Fruit fly (Drosophila melanogaster) whole organism, prepupa: ENCODE results near the gene Prim2.

Source experiments
- Blimp-1 ChIP-seq: fragments of 200-800 bp; sonication (Bioruptor generic); optimal IDR thresholded peaks from 3 replicates; lab custom pipeline; 2017; ENCODE audit warnings: missing biosample characterization, missing genetic modification characterization, mild to moderate bottlenecking, moderate library complexity, missing genetic modification reagents
- CG10631 ChIP-seq: fragments of 200-800 bp; sonication (Bioruptor generic); optimal IDR thresholded peaks from 2 replicates; lab custom pipeline; 2016; ENCODE audit warnings: missing biosample characterization, missing genetic modification characterization
- CG10669 ChIP-seq: fragments of 200-800 bp; sonication (Bioruptor generic); optimal IDR thresholded peaks from 3 replicates; lab custom pipeline; 2018; ENCODE audit warnings: missing biosample characterization, mild to moderate bottlenecking, missing genetic modification characterization, moderate library complexity
- CG11294 ChIP-seq: fragments of 200-800 bp; sonication (Bioruptor generic); IDR thresholded peaks from 2 replicates; pipeline ENCODE4 v1.3.6; 2022; ENCODE audit warnings: missing biosample characterization, missing genetic modification characterization
- CG11762 ChIP-seq: fragments of 200-800 bp; sonication (Bioruptor generic); optimal IDR thresholded peaks from 3 replicates; lab custom pipeline; 2016; ENCODE audit warnings: missing biosample characterization, missing genetic modification characterization; ENCODE audit not compliant: insufficient read depth
- CG11902 ChIP-seq: fragments of 200-800 bp; sonication (Bioruptor generic); optimal IDR thresholded peaks from 3 replicates; lab custom pipeline; 2016; ENCODE audit warnings: missing biosample characterization, missing genetic modification characterization
- CG15336 ChIP-seq: fragments of 200-800 bp; sonication (Bioruptor generic); IDR thresholded peaks from 2 replicates; pipeline ENCODE4 v1.3.6; 2022; ENCODE audit warnings: missing biosample characterization, missing genetic modification characterization
- CG1621 ChIP-seq: fragments of 200-800 bp; sonication (Bioruptor generic); optimal IDR thresholded peaks from 3 replicates; lab custom pipeline; 2018; ENCODE audit warnings: missing biosample characterization, mild to moderate bottlenecking, missing genetic modification characterization
- CG16779 ChIP-seq: fragments of 200-800 bp; sonication (Bioruptor generic); optimal IDR thresholded peaks from 3 replicates; lab custom pipeline; 2017; ENCODE audit warnings: missing biosample characterization, mild to moderate bottlenecking, missing genetic modification characterization
- CG3032 ChIP-seq: fragments of 200-800 bp; optimal IDR thresholded peaks from 2 replicates; lab custom pipeline; 2019; ENCODE audit warnings: missing biosample characterization, mild to moderate bottlenecking, missing genetic modification characterization, moderate library complexity
- CG31627 ChIP-seq: fragments of 200-800 bp; sonication (Bioruptor generic); optimal IDR thresholded peaks from 3 replicates; lab custom pipeline; 2016; ENCODE audit warnings: missing biosample characterization, missing genetic modification characterization
- CG32006 ChIP-seq: fragments of 200-800 bp; sonication (Bioruptor generic); optimal IDR thresholded peaks from 3 replicates; lab custom pipeline; 2017; ENCODE audit warnings: missing biosample characterization, mild to moderate bottlenecking, missing genetic modification characterization
- CG34406 ChIP-seq: fragments of 200-800 bp; sonication (Bioruptor generic); optimal IDR thresholded peaks from 3 replicates; lab custom pipeline; 2016; ENCODE audit warnings: missing biosample characterization, missing genetic modification characterization
- CG3919 ChIP-seq: fragments of 200-800 bp; sonication (Bioruptor generic); optimal IDR thresholded peaks from 3 replicates; lab custom pipeline; 2016; ENCODE audit warnings: missing biosample characterization, missing genetic modification characterization
- CG6163 ChIP-seq: fragments of 200-800 bp; sonication (Bioruptor generic); IDR thresholded peaks from 3 replicates; pipeline ENCODE4 v1.3.6; 2022; ENCODE audit warnings: missing biosample characterization, missing genetic modification characterization
- CG6276 ChIP-seq: fragments of 200-800 bp; sonication (Bioruptor generic); optimal IDR thresholded peaks from 2 replicates; lab custom pipeline; 2017; ENCODE audit warnings: missing biosample characterization, mild to moderate bottlenecking, missing genetic modification characterization
- CG6854 ChIP-seq: fragments of 200-800 bp; sonication (Bioruptor generic); optimal IDR thresholded peaks from 2 replicates; lab custom pipeline; 2017; ENCODE audit warnings: missing biosample characterization, mild to moderate bottlenecking, missing genetic modification characterization
- CG7368 ChIP-seq: fragments of 200-800 bp; sonication (Bioruptor generic); optimal IDR thresholded peaks from 3 replicates; lab custom pipeline; 2016; ENCODE audit warnings: missing biosample characterization, missing genetic modification characterization
- CG8119 ChIP-seq: fragments of 200-800 bp; sonication (Bioruptor generic); IDR thresholded peaks from 3 replicates; pipeline ENCODE4 v1.3.6; 2022; ENCODE audit warnings: missing biosample characterization, missing genetic modification characterization
- CG8319 ChIP-seq: fragments of 200-800 bp; sonication (Bioruptor generic); optimal IDR thresholded peaks from 3 replicates; lab custom pipeline; 2016; ENCODE audit warnings: missing biosample characterization, missing genetic modification characterization
- CG8632 ChIP-seq: fragments of 200-800 bp; sonication (Bioruptor generic); optimal IDR thresholded peaks from 3 replicates; lab custom pipeline; 2016; ENCODE audit warnings: missing biosample characterization, missing genetic modification characterization
- CG9139 ChIP-seq: fragments of 200-800 bp; sonication (Bioruptor generic); optimal IDR thresholded peaks from 3 replicates; lab custom pipeline; 2017; ENCODE audit warnings: missing biosample characterization, mild to moderate bottlenecking, missing genetic modification characterization
- Eip75B ChIP-seq: fragments of 200-800 bp; sonication (Bioruptor generic); optimal IDR thresholded peaks from 3 replicates; lab custom pipeline; 2016; ENCODE audit warnings: missing biosample characterization, missing genetic modification characterization
- Eip78C ChIP-seq: fragments of 200-800 bp; sonication (Bioruptor generic); peaks from one replicate; lab custom pipeline; 2016; ENCODE audit warnings: missing biosample characterization, missing genetic modification characterization
- Eip93F ChIP-seq: fragments of 200-800 bp; sonication (Bioruptor generic); optimal IDR thresholded peaks from 2 replicates; lab custom pipeline; 2016; ENCODE audit warnings: missing biosample characterization, mild to moderate bottlenecking, missing genetic modification characterization
- Ets21C ChIP-seq: fragments of 200-800 bp; sonication (Bioruptor generic); optimal IDR thresholded peaks from 3 replicates; lab custom pipeline; 2016; ENCODE audit warnings: missing biosample characterization, missing genetic modification characterization
- Ets96B ChIP-seq: fragments of 200-800 bp; optimal IDR thresholded peaks from 2 replicates; lab custom pipeline; 2019; ENCODE audit warnings: missing biosample characterization, mild to moderate bottlenecking, missing genetic modification characterization, moderate library complexity
- Gug ChIP-seq: fragments of 200-800 bp; sonication (Bioruptor generic); IDR thresholded peaks from 2 replicates; pipeline ENCODE4 v1.3.6; 2022; ENCODE audit warnings: missing biosample characterization, missing genetic modification characterization
- Hr38 ChIP-seq: sonication (Bioruptor generic); optimal IDR thresholded peaks from 2 replicates; lab custom pipeline; 2016; ENCODE audit warnings: missing biosample characterization, missing genetic modification characterization
- Hr39 ChIP-seq: fragments of 200-800 bp; sonication (Bioruptor generic); optimal IDR thresholded peaks from 2 replicates; lab custom pipeline; 2016; ENCODE audit warnings: missing biosample characterization, missing genetic modification characterization
- Hr4 ChIP-seq: fragments of 200-800 bp; sonication (Bioruptor generic); optimal IDR thresholded peaks from 3 replicates; lab custom pipeline; 2016; ENCODE audit warnings: missing biosample characterization, missing genetic modification characterization
- Met ChIP-seq: fragments of 200-800 bp; sonication (Bioruptor generic); optimal IDR thresholded peaks from 3 replicates; lab custom pipeline; 2016; ENCODE audit warnings: missing biosample characterization, missing genetic modification characterization
- OdsH ChIP-seq: fragments of 200-800 bp; sonication (Bioruptor generic); optimal IDR thresholded peaks from 3 replicates; lab custom pipeline; 2016; ENCODE audit warnings: missing biosample characterization, missing genetic modification characterization
- Sox102F ChIP-seq: fragments of 200-800 bp; sonication (Bioruptor generic); optimal IDR thresholded peaks from 2 replicates; lab custom pipeline; 2016; ENCODE audit warnings: missing biosample characterization, mild to moderate bottlenecking, missing genetic modification characterization
- achi ChIP-seq: fragments of 200-800 bp; sonication (Bioruptor generic); optimal IDR thresholded peaks from 3 replicates; lab custom pipeline; 2016; ENCODE audit warnings: missing biosample characterization, missing genetic modification characterization
- acj6 ChIP-seq: fragments of 200-800 bp; sonication (Bioruptor generic); optimal IDR thresholded peaks from 3 replicates; lab custom pipeline; 2016; ENCODE audit warnings: missing biosample characterization, missing genetic modification characterization
- cyc ChIP-seq: fragments of 200-800 bp; sonication (Bioruptor generic); optimal IDR thresholded peaks from 3 replicates; lab custom pipeline; 2016; ENCODE audit warnings: missing biosample characterization, missing genetic modification characterization
- dac ChIP-seq: fragments of 200-800 bp; sonication (Bioruptor generic); optimal IDR thresholded peaks from 2 replicates; lab custom pipeline; 2017; ENCODE audit warnings: missing biosample characterization, mild to moderate bottlenecking, missing genetic modification characterization
- dsx ChIP-seq: fragments of 200-800 bp; optimal IDR thresholded peaks from 3 replicates; lab custom pipeline; 2019; ENCODE audit warnings: missing biosample characterization, mild to moderate bottlenecking, missing genetic modification characterization, moderate library complexity; ENCODE audit not compliant: poor library complexity, severe bottlenecking
- eg ChIP-seq: fragments of 200-800 bp; sonication (Bioruptor generic); IDR thresholded peaks from 3 replicates; pipeline ENCODE4 v1.3.6; 2022; ENCODE audit warnings: missing biosample characterization, missing genetic modification characterization
- esn ChIP-seq: fragments of 200-800 bp; sonication (Bioruptor generic); optimal IDR thresholded peaks from 2 replicates; lab custom pipeline; 2016; ENCODE audit warnings: missing biosample characterization, mild to moderate bottlenecking, missing genetic modification characterization, moderate library complexity
- fd85E ChIP-seq: fragments of 200-800 bp; sonication (Bioruptor generic); optimal IDR thresholded peaks from 3 replicates; lab custom pipeline; 2016; ENCODE audit warnings: missing biosample characterization, missing genetic modification characterization
- fkh ChIP-seq: fragments of 200-800 bp; sonication (Bioruptor generic); optimal IDR thresholded peaks from 3 replicates; lab custom pipeline; 2017; ENCODE audit warnings: missing biosample characterization, mild to moderate bottlenecking, missing genetic modification characterization, moderate library complexity
- lz ChIP-seq: fragments of 200-800 bp; sonication (Bioruptor generic); optimal IDR thresholded peaks from 3 replicates; lab custom pipeline; 2016; ENCODE audit warnings: missing biosample characterization, missing genetic modification characterization
- pdm3 ChIP-seq: fragments of 200-800 bp; sonication (Bioruptor generic); optimal IDR thresholded peaks from 3 replicates; lab custom pipeline; 2016; ENCODE audit warnings: missing biosample characterization, missing genetic modification characterization
- salr ChIP-seq, 2 experiments: fragments of 200-800 bp; sonication (Bioruptor generic); optimal IDR thresholded peaks; 3 replicates each; lab custom pipeline; 2016 to 2018; ENCODE audit warnings: missing biosample characterization in 2 of 2, missing genetic modification characterization in 2 of 2, mild to moderate bottlenecking in 1 of 2
- spab ChIP-seq: fragments of 200-800 bp; sonication (Bioruptor generic); optimal IDR thresholded peaks from 2 replicates; lab custom pipeline; 2017; ENCODE audit warnings: missing biosample characterization, mild to moderate bottlenecking, missing genetic modification characterization, missing genetic modification reagents
- ss ChIP-seq, 2 experiments: fragments of 200-800 bp; sonication (Bioruptor generic); optimal IDR thresholded peaks; 2 replicates in 1 of 2; 3 replicates in 1 of 2; lab custom pipeline; 2017 to 2018; ENCODE audit warnings: mild to moderate bottlenecking in 2 of 2, missing biosample characterization in 2 of 2, missing genetic modification characterization in 2 of 2, moderate library complexity in 1 of 2
- svp ChIP-seq: fragments of 200-800 bp; sonication (Bioruptor generic); peaks from one replicate; lab custom pipeline; 2016; ENCODE audit warnings: missing biosample characterization, missing genetic modification characterization
- topi ChIP-seq: fragments of 200-800 bp; sonication (Bioruptor generic); optimal IDR thresholded peaks from 3 replicates; lab custom pipeline; 2016; ENCODE audit warnings: missing biosample characterization, missing genetic modification characterization
- vri ChIP-seq: fragments of 200-800 bp; sonication (Bioruptor generic); optimal IDR thresholded peaks from 3 replicates; lab custom pipeline; 2016; ENCODE audit warnings: missing biosample characterization, mild to moderate bottlenecking, missing genetic modification characterization

Gene Prim2

DNA sequence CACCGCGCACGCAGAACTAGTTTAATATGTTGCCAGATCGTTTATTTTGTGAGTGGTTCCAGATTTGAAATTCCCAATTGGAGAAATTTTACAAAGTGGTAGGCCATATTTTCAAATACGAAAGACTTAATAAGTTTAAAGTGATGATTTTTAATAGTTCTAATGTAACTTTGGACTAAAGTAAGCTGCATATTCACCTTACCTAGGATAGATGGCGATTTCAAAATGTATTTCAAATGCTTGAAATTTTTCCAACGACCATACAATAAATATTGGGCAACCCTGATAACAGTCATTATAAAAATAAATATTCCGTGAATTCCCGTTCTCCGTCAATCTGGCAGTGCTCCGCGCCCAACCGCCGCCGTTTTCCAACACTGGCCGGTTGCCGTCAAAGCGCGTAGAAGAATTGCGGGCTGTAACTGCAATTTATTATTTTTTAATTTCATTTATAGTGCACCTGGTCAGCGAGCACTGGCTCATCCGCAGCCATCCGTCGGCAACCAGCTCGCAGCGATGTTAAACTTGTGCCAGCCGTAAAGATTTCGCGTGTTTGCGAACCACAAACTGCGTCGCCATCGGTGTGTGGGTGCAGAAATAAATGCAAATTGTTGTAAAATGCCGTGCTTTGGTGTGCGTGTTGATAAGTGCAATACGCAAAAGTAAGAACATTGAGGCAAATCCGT is 14.6 kb upstream of the Prim2 start, which contains the start of the genes Ide and RhoBTB:
Gene Ide (minus strand): TSS at position 19 of the 686 bp plus-strand sequence.
Gene RhoBTB (plus strand): TSS at position 365 of the 686 bp plus-strand sequence.
- TF ChIP-seq CG9139 (GFP tag; lab: Kevin White, UChicago): no peak
- TF ChIP-seq salr (GFP tag; optimal IDR thresholded peaks at IDR 0.05; lab: Kevin White, UChicago): peak in 1 of 2 experiments; percentile 34
- no peak for TF ChIP-seq pdm3
- peak; percentile 84 for TF ChIP-seq CG32006 (GFP tag; lab: Kevin White, UChicago)
- peak; percentile 78 for TF ChIP-seq CG8319 (GFP tag; lab: Kevin White, UChicago)
- peak; percentile 41 for TF ChIP-seq Blimp-1 (GFP tag; lab: Kevin White, UChicago)
- TF ChIP-seq Sox102F (GFP tag; lab: Kevin White, UChicago): no peak
- peak; percentile 81 for TF ChIP-seq Gug (GFP tag; lab: Robert Waterston, UW)
- TF ChIP-seq CG16779 (tag; lab: Kevin White, UChicago): no peak
- TF ChIP-seq Hr39 (GFP tag; lab: Kevin White, UChicago): peak; percentile 93
- no peak for TF ChIP-seq svp (GFP tag; lab: Kevin White, UChicago)
- no peak for TF ChIP-seq CG15336 (GFP tag; lab: Robert Waterston, UW)
- TF ChIP-seq lz (GFP tag; lab: Kevin White, UChicago): peak; percentile 92
- peak; percentile 87 for TF ChIP-seq OdsH (GFP tag; lab: Kevin White, UChicago)
- peak; percentile 96 for TF ChIP-seq CG10669 (GFP tag; lab: Kevin White, UChicago)
- TF ChIP-seq CG11902 (GFP tag; lab: Kevin White, UChicago): peak; percentile 91
- TF ChIP-seq Eip78C (GFP tag; lab: Kevin White, UChicago): peak; percentile 83
- peak; percentile 42; the same call in 1 of the 3 replicates for TF ChIP-seq CG8119 (GFP tag; lab: Robert Waterston, UW)
- TF ChIP-seq CG3919: peak; percentile 76
- peak; percentile 55 for TF ChIP-seq CG7368 (GFP tag; lab: Kevin White, UChicago)
- TF ChIP-seq spab (GFP tag; lab: Kevin White, UChicago): peak; percentile 32
- no peak for TF ChIP-seq Met (GFP tag; lab: Kevin White, UChicago)
- TF ChIP-seq CG34406: peak; percentile 69
- no peak for TF ChIP-seq fkh (GFP tag; lab: Kevin White, UChicago)
- TF ChIP-seq CG10631: peak; percentile 86
- TF ChIP-seq dsx: peak; percentile 53
- TF ChIP-seq vri (GFP tag; lab: Kevin White, UChicago): no peak
- peak; percentile 53 for TF ChIP-seq CG8632
- no peak for TF ChIP-seq CG6854 (GFP tag; lab: Kevin White, UChicago)
- TF ChIP-seq Ets21C: peak; percentile 89
- TF ChIP-seq CG3032: peak; percentile 83
- peak; percentile 88 for TF ChIP-seq Hr4 (GFP tag; lab: Kevin White, UChicago)
- peak; percentile 77 for TF ChIP-seq Eip75B
- peak; percentile 88 for TF ChIP-seq acj6 (GFP tag; lab: Kevin White, UChicago)
- peak; percentile 82 for TF ChIP-seq eg (GFP tag; lab: Robert Waterston, UW)
- TF ChIP-seq esn (GFP tag; lab: Kevin White, UChicago): peak; percentile 80
- peak; percentile 28 for TF ChIP-seq Hr38 (GFP tag; lab: Kevin White, UChicago)
- peak; percentile 52 for TF ChIP-seq Ets96B (tag; lab: Kevin White, UChicago)
- peak in 1 of 2 experiments; percentile 45 for TF ChIP-seq ss (GFP tag; optimal IDR thresholded peaks at IDR 0.05; lab: Kevin White, UChicago)
- no peak for TF ChIP-seq fd85E (GFP tag; lab: Kevin White, UChicago)
- TF ChIP-seq CG31627 (GFP tag; lab: Kevin White, UChicago): peak; percentile 94
- no peak for TF ChIP-seq Eip93F (GFP tag; lab: Kevin White, UChicago)
- peak; percentile 52; the same call in 1 of the 2 replicates for TF ChIP-seq CG11294 (GFP tag; lab: Robert Waterston, UW)
- TF ChIP-seq CG1621 (tag; lab: Kevin White, UChicago): peak; percentile 58
- peak; percentile 78 for TF ChIP-seq CG11762 (GFP tag; lab: Kevin White, UChicago)
- TF ChIP-seq CG6163 (GFP tag; lab: Robert Waterston, UW): peak; percentile 59; the same call in 1 of the 3 replicates
- no peak for TF ChIP-seq CG6276 (GFP tag; lab: Kevin White, UChicago)
- peak; percentile 79 for TF ChIP-seq topi
- peak; percentile 51 for TF ChIP-seq dac (GFP tag; lab: Kevin White, UChicago)
- TF ChIP-seq cyc (GFP tag; lab: Kevin White, UChicago): peak; percentile 90
- peak; percentile 86 for TF ChIP-seq achi
